Fruit fly (Drosophila melanogaster) whole organism, embryonic: Measurements from ENCODE around the gene CG10226.
A peak's percentile ranks its signal among the peaks of the same experiment; 100 is the strongest.

Experiments
- Atf-2 ChIP-seq: fragments of 200-800 bp; sonication (Bioruptor generic); optimal IDR thresholded peaks from 2 replicates; lab custom pipeline; 2016; ENCODE audit warnings: missing biosample characterization, missing genetic modification characterization
- Atf3 ChIP-seq: fragments of 200-800 bp; sonication (Bioruptor generic); optimal IDR thresholded peaks from 3 replicates; lab custom pipeline; 2016; ENCODE audit warnings: missing biosample characterization, missing genetic modification characterization
- BEAF-32 ChIP-seq: fragments of 200-800 bp; sonication (Bioruptor generic); optimal IDR thresholded peaks from 3 replicates; lab custom pipeline; 2017; ENCODE audit warnings: missing biosample characterization, missing genetic modification characterization, mild to moderate bottlenecking, moderate library complexity, missing genetic modification reagents
- Bgb ChIP-seq: fragments of 200-800 bp; sonication (Bioruptor generic); IDR thresholded peaks from 2 replicates; pipeline ENCODE4 v1.3.6; 2022; ENCODE audit warnings: missing biosample characterization, missing genetic modification characterization; ENCODE audit not compliant: partially characterized antibody
- CG11560 ChIP-seq: fragments of 200-800 bp; sonication (Bioruptor generic); IDR thresholded peaks from 3 replicates; pipeline ENCODE4 v1.3.6; 2022; ENCODE audit warnings: missing biosample characterization, missing genetic modification characterization
- CG11723 ChIP-seq: fragments of 200-800 bp; sonication (Bioruptor generic); optimal IDR thresholded peaks from 2 replicates; lab custom pipeline; 2017; ENCODE audit warnings: missing biosample characterization, mild to moderate bottlenecking, missing genetic modification characterization
- CG12236 ChIP-seq: fragments of 200-800 bp; sonication (Bioruptor generic); optimal IDR thresholded peaks from 2 replicates; lab custom pipeline; 2016; ENCODE audit warnings: missing biosample characterization, missing genetic modification characterization
- CG13287 ChIP-seq: fragments of 200-800 bp; sonication (Bioruptor generic); IDR thresholded peaks from 2 replicates; pipeline ENCODE4 v1.3.6; 2022; ENCODE audit warnings: missing biosample characterization, missing genetic modification characterization; ENCODE audit not compliant: partially characterized antibody
- CG13894 ChIP-seq: fragments of 200-800 bp; sonication (Bioruptor generic); optimal IDR thresholded peaks from 3 replicates; lab custom pipeline; 2018; ENCODE audit warnings: missing biosample characterization, mild to moderate bottlenecking, missing genetic modification characterization, moderate library complexity
- CG14050 ChIP-seq: fragments of 200-800 bp; sonication (Bioruptor generic); IDR thresholded peaks from 3 replicates; pipeline ENCODE4 v1.3.6; 2022; ENCODE audit warnings: missing biosample characterization, missing genetic modification characterization
- CG15269 ChIP-seq: fragments of 200-800 bp; sonication (Bioruptor generic); optimal IDR thresholded peaks from 2 replicates; lab custom pipeline; 2018; ENCODE audit warnings: missing biosample characterization, mild to moderate bottlenecking, missing genetic modification characterization, moderate library complexity
- CG16815 ChIP-seq: fragments of 200-800 bp; sonication (Bioruptor generic); optimal IDR thresholded peaks from 3 replicates; lab custom pipeline; 2017; ENCODE audit warnings: missing biosample characterization, mild to moderate bottlenecking, missing genetic modification characterization
- CG18764 ChIP-seq: fragments of 200-800 bp; sonication (Bioruptor generic); optimal IDR thresholded peaks from 3 replicates; lab custom pipeline; 2016; ENCODE audit warnings: missing biosample characterization, missing genetic modification characterization
- CG2889 ChIP-seq: fragments of 200-800 bp; sonication (Bioruptor generic); IDR thresholded peaks from 3 replicates; pipeline ENCODE4 v1.3.6; 2022; ENCODE audit warnings: missing biosample characterization, missing genetic modification characterization
- CG32767 ChIP-seq: fragments of 200-800 bp; sonication (Bioruptor generic); IDR thresholded peaks from 2 replicates; pipeline ENCODE4 v1.3.6; 2022; ENCODE audit warnings: missing biosample characterization, missing genetic modification characterization
- CG3407 ChIP-seq: fragments of 200-800 bp; sonication (Bioruptor generic); optimal IDR thresholded peaks from 2 replicates; lab custom pipeline; 2018; ENCODE audit warnings: missing biosample characterization, mild to moderate bottlenecking, missing genetic modification characterization
- CG4404 ChIP-seq: fragments of 200-800 bp; sonication (Bioruptor generic); IDR thresholded peaks from 2 replicates; pipeline ENCODE4 v1.3.6; 2022; ENCODE audit warnings: missing biosample characterization, missing genetic modification characterization
- CG4730 ChIP-seq: fragments of 200-800 bp; sonication (Bioruptor generic); IDR thresholded peaks from 2 replicates; pipeline ENCODE4 v1.3.6; 2022; ENCODE audit warnings: missing biosample characterization, missing genetic modification characterization
- CG6765 ChIP-seq: fragments of 200-800 bp; sonication (Bioruptor generic); optimal IDR thresholded peaks from 3 replicates; lab custom pipeline; 2017; ENCODE audit warnings: missing biosample characterization, mild to moderate bottlenecking, missing genetic modification characterization
- CG9215 ChIP-seq: fragments of 200-800 bp; sonication (Bioruptor generic); IDR thresholded peaks from 2 replicates; pipeline ENCODE4 v1.3.6; 2022; ENCODE audit warnings: missing biosample characterization, missing genetic modification characterization
- Doc2 ChIP-seq: fragments of 200-800 bp; sonication (Bioruptor generic); IDR thresholded peaks from 2 replicates; pipeline ENCODE4 v1.3.6; 2022; ENCODE audit warnings: missing biosample characterization, missing genetic modification characterization
- E2f1 ChIP-seq: fragments of 200-800 bp; sonication (Bioruptor generic); IDR thresholded peaks from 2 replicates; pipeline ENCODE4 v1.3.6; 2022; ENCODE audit warnings: missing biosample characterization, missing genetic modification characterization
- Eip74EF ChIP-seq, 2 experiments: fragments of 200-800 bp in 1 of 2; fragments of >200 bp in 1 of 2; sonication (Bioruptor generic) in 1 of 2; optimal IDR thresholded peaks; 2 replicates each; lab custom pipeline; 2017 to 2019; ENCODE audit warnings: missing biosample characterization in 2 of 2, missing genetic modification characterization in 2 of 2, mild to moderate bottlenecking in 1 of 2, moderate library complexity in 1 of 2
- Hmx ChIP-seq: fragments of 200-800 bp; sonication (Bioruptor generic); optimal IDR thresholded peaks from 2 replicates; lab custom pipeline; 2016; ENCODE audit warnings: missing biosample characterization, missing genetic modification characterization
- Lhr ChIP-seq: fragments of 200-800 bp; sonication (Bioruptor generic); optimal IDR thresholded peaks from 3 replicates; lab custom pipeline; 2017; ENCODE audit warnings: mild to moderate bottlenecking, missing biosample characterization, missing genetic modification reagents, missing genetic modification characterization
- MBD-R2 ChIP-seq: fragments of 200-800 bp; sonication (Bioruptor generic); IDR thresholded peaks from 2 replicates; pipeline ENCODE4 v1.3.6; 2022; ENCODE audit warnings: missing biosample characterization, missing genetic modification characterization
- Max ChIP-seq: fragments of 200-800 bp; sonication (Bioruptor generic); optimal IDR thresholded peaks from 2 replicates; lab custom pipeline; 2016; ENCODE audit warnings: missing biosample characterization, mild to moderate bottlenecking, missing genetic modification characterization
- Med ChIP-seq: fragments of 200-800 bp; sonication (Bioruptor generic); peaks from one replicate; lab custom pipeline; 2016; ENCODE audit warnings: missing biosample characterization, missing genetic modification characterization, mild to moderate bottlenecking, inconsistent platforms, moderate library complexity
- Neu2 ChIP-seq: fragments of 200-800 bp; sonication (Bioruptor generic); optimal IDR thresholded peaks from 3 replicates; lab custom pipeline; 2016; ENCODE audit warnings: missing biosample characterization, missing genetic modification characterization, borderline replicate concordance
- Oli ChIP-seq: fragments of 200-800 bp; sonication (Bioruptor generic); optimal IDR thresholded peaks from 2 replicates; lab custom pipeline; 2018; ENCODE audit warnings: missing biosample characterization, mild to moderate bottlenecking, missing genetic modification characterization, moderate library complexity
- PHDP ChIP-seq: fragments of 200-800 bp; sonication (Bioruptor generic); optimal IDR thresholded peaks from 3 replicates; lab custom pipeline; 2018; ENCODE audit warnings: missing biosample characterization, mild to moderate bottlenecking, missing genetic modification characterization, moderate library complexity
- Ravus ChIP-seq: fragments of 200-800 bp; sonication (Bioruptor generic); IDR thresholded peaks from 2 replicates; pipeline ENCODE4 v1.3.6; 2022; ENCODE audit warnings: missing biosample characterization, missing genetic modification characterization
- aop ChIP-seq: fragments of 200-800 bp; sonication (Bioruptor generic); IDR thresholded peaks from 2 replicates; pipeline ENCODE4 v1.3.6; 2022; ENCODE audit warnings: missing biosample characterization, missing genetic modification characterization
- bowl ChIP-seq: fragments of 200-800 bp; sonication (Bioruptor generic); IDR thresholded peaks from 2 replicates; pipeline ENCODE4 v1.3.6; 2022; ENCODE audit warnings: missing biosample characterization, missing genetic modification characterization
- da ChIP-seq: fragments of 200-800 bp; sonication (Bioruptor generic); optimal IDR thresholded peaks from 2 replicates; lab custom pipeline; 2016; ENCODE audit warnings: missing biosample characterization, missing genetic modification characterization
- dan ChIP-seq: fragments of 200-800 bp; sonication (Bioruptor generic); IDR thresholded peaks from 2 replicates; pipeline ENCODE4 v1.3.6; 2022; ENCODE audit warnings: missing biosample characterization, missing genetic modification characterization
- disco-r ChIP-seq: fragments of 200-800 bp; sonication (Bioruptor generic); optimal IDR thresholded peaks from 2 replicates; lab custom pipeline; 2016; ENCODE audit warnings: missing biosample characterization, missing genetic modification characterization
- emc ChIP-seq: fragments of 200-800 bp; sonication (Bioruptor generic); optimal IDR thresholded peaks from 2 replicates; lab custom pipeline; 2016; ENCODE audit warnings: missing biosample characterization, missing genetic modification characterization
- gsb-n ChIP-seq: fragments of 200-800 bp; sonication (Bioruptor generic); optimal IDR thresholded peaks from 3 replicates; lab custom pipeline; 2018; ENCODE audit warnings: missing biosample characterization, mild to moderate bottlenecking, missing genetic modification characterization
- ind ChIP-seq: fragments of 200-800 bp; sonication (Bioruptor generic); optimal IDR thresholded peaks from 3 replicates; lab custom pipeline; 2016; ENCODE audit warnings: missing biosample characterization, missing genetic modification characterization
- kay ChIP-seq: fragments of 200-800 bp; sonication (Bioruptor generic); optimal IDR thresholded peaks from 2 replicates; lab custom pipeline; 2016; ENCODE audit warnings: missing biosample characterization, missing genetic modification characterization
- lov ChIP-seq, 2 experiments: fragments of 200-800 bp in 1 of 2; fragments of >200 bp in 1 of 2; sonication (Bioruptor generic) in 1 of 2; IDR thresholded peaks in 1 of 2; optimal IDR thresholded peaks in 1 of 2; 2 replicates in 1 of 2; 3 replicates in 1 of 2; pipeline versions ENCODE4 v1.3.6 to Lab custom; 2017 to 2022; ENCODE audit warnings: missing biosample characterization in 1 of 2, missing genetic modification characterization in 1 of 2
- nmo ChIP-seq: fragments of 200-800 bp; sonication (Bioruptor generic); optimal IDR thresholded peaks from 2 replicates; lab custom pipeline; 2018; ENCODE audit warnings: missing biosample characterization, mild to moderate bottlenecking, missing genetic modification characterization, moderate library complexity
- pfk ChIP-seq: fragments of 200-800 bp; sonication (Bioruptor generic); optimal IDR thresholded peaks from 2 replicates; lab custom pipeline; 2018; ENCODE audit warnings: missing biosample characterization, mild to moderate bottlenecking, missing genetic modification characterization, moderate library complexity
- run ChIP-seq: fragments of 200-800 bp; sonication (Bioruptor generic); optimal IDR thresholded peaks from 3 replicates; lab custom pipeline; 2018; ENCODE audit warnings: missing biosample characterization, mild to moderate bottlenecking, missing genetic modification characterization
- salm ChIP-seq: fragments of 200-800 bp; sonication (Bioruptor generic); optimal IDR thresholded peaks from 2 replicates; lab custom pipeline; 2018; ENCODE audit warnings: missing biosample characterization, mild to moderate bottlenecking, missing genetic modification characterization
- stwl ChIP-seq: fragments of 200-800 bp; sonication (Bioruptor generic); optimal IDR thresholded peaks from 3 replicates; lab custom pipeline; 2018; ENCODE audit warnings: missing biosample characterization, mild to moderate bottlenecking, missing genetic modification characterization, moderate library complexity
- tin ChIP-seq: fragments of 200-800 bp; sonication (Bioruptor generic); optimal IDR thresholded peaks from 3 replicates; lab custom pipeline; 2016; ENCODE audit warnings: missing biosample characterization, missing genetic modification characterization
- twi ChIP-seq: fragments of 200-800 bp; optimal IDR thresholded peaks from 2 replicates; lab custom pipeline; 2019; ENCODE audit warnings: missing biosample characterization, mild to moderate bottlenecking, missing genetic modification characterization, moderate library complexity
- wor ChIP-seq: fragments of 200-800 bp; sonication (Bioruptor generic); IDR thresholded peaks from 2 replicates; pipeline ENCODE4 v1.3.6; 2022; ENCODE audit warnings: missing biosample characterization, missing genetic modification characterization
- zf30C ChIP-seq: fragments of 200-800 bp; sonication (Bioruptor generic); optimal IDR thresholded peaks from 3 replicates; lab custom pipeline; 2018; ENCODE audit warnings: missing biosample characterization, mild to moderate bottlenecking, missing genetic modification characterization

The CG10226 gene

DNA sequence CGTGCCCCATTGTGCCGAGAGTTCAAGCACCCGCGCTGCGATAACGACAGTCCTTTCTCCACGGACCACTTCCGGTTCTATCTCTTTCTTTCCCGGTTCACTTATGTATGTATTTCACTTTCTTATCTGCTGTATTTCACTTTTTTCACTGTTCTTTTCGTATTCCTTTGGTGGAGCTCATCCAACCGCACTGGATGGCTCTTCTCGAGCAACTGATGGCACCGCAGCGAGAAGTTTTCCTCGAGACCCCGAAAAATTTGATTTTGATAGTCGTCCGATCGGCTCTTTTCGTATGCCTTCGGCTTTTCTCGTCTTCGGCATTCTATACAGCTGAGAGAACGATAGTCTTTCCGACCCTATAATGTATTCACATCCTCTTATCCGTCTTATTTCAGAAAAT, 22.1 kb downstream of the CG10226 start, which contains the start of gene LanA:
Gene LanA, minus strand, starts transcription at position 217 of the 400 bp plus-strand sequence.
- no peak for TF ChIP-seq CG15269 (tag; lab: Kevin White, UChicago)
- no peak for TF ChIP-seq bowl (GFP tag; lab: Robert Waterston, UW)
- TF ChIP-seq da (GFP tag; lab: Kevin White, UChicago): no peak
- no peak for TF ChIP-seq CG3407 (GFP tag; lab: Kevin White, UChicago)
- TF ChIP-seq CG12236 (GFP tag; lab: Kevin White, UChicago): no peak
- TF ChIP-seq Max (GFP tag; lab: Kevin White, UChicago): no peak
- TF ChIP-seq wor (GFP tag; lab: Robert Waterston, UW): no peak
- TF ChIP-seq CG6765: no peak
- no peak for TF ChIP-seq Lhr
- no peak for TF ChIP-seq CG9215 (GFP tag; lab: Robert Waterston, UW)
- no peak for TF ChIP-seq CG11560 (tag; lab: Robert Waterston, UW)
- no peak for TF ChIP-seq emc
- TF ChIP-seq nmo (GFP tag; lab: Kevin White, UChicago): no peak
- TF ChIP-seq Hmx (GFP tag; lab: Kevin White, UChicago): no peak
- no peak for TF ChIP-seq run
- no peak for TF ChIP-seq PHDP (tag; lab: Kevin White, UChicago)
- TF ChIP-seq Neu2 (GFP tag; lab: Kevin White, UChicago): no peak
- no peak for TF ChIP-seq CG14050 (GFP tag; lab: Robert Waterston, UW)
- no peak for TF ChIP-seq kay (GFP tag; lab: Kevin White, UChicago)
- TF ChIP-seq CG32767 (GFP tag; lab: Robert Waterston, UW): 0 out of 2 replicates have a peak, but pooled peaks have one; percentile 8
- TF ChIP-seq stwl (tag; lab: Kevin White, UChicago): peak; percentile 7
- no peak for TF ChIP-seq CG4730 (GFP tag; lab: Robert Waterston, UW)
- TF ChIP-seq CG4404: no peak
- no peak for TF ChIP-seq dan (GFP tag; lab: Robert Waterston, UW)
- no peak for TF ChIP-seq Atf3
- no peak for TF ChIP-seq twi (tag; lab: Kevin White, UChicago)
- TF ChIP-seq aop (GFP tag; lab: Robert Waterston, UW): peak; percentile 76; the same call in 1 of the 2 replicates
- no peak for TF ChIP-seq CG16815 (GFP tag; lab: Kevin White, UChicago)
- no peak for TF ChIP-seq tin (GFP tag; lab: Kevin White, UChicago)
- TF ChIP-seq MBD-R2 (GFP tag; lab: Robert Waterston, UW): no peak
- TF ChIP-seq CG18764 (GFP tag; lab: Kevin White, UChicago): no peak
- peak; percentile 87 for TF ChIP-seq Med (GFP tag; lab: Kevin White, UChicago)
- no peak for TF ChIP-seq disco-r
- peak; percentile 7 for TF ChIP-seq gsb-n (tag; lab: Kevin White, UChicago)
- peak; percentile 44; the same call in 1 of the 2 replicates for TF ChIP-seq Bgb
- no peak for TF ChIP-seq Atf-2 (GFP tag; lab: Kevin White, UChicago)
- no peak for TF ChIP-seq Eip74EF (GFP tag; optimal IDR thresholded peaks at IDR 0.05; lab: Kevin White, UChicago)
- no peak for TF ChIP-seq CG2889 (GFP tag; lab: Robert Waterston, UW)
- TF ChIP-seq E2f1 (GFP tag; lab: Robert Waterston, UW): peak; percentile 46
- peak; percentile 36 for TF ChIP-seq salm (tag; lab: Kevin White, UChicago)
- no peak for TF ChIP-seq ind (GFP tag; lab: Kevin White, UChicago)
- TF ChIP-seq lov (optimal IDR thresholded peaks at IDR 0.05; lab: Kevin White, UChicago): no peak
- TF ChIP-seq lov (GFP tag; IDR thresholded peaks at IDR 0.05; lab: Robert Waterston, UW): no peak
- no peak for TF ChIP-seq Doc2
- no peak for TF ChIP-seq zf30C
- no peak for TF ChIP-seq CG11723
- TF ChIP-seq Oli: no peak
- TF ChIP-seq pfk (GFP tag; lab: Kevin White, UChicago): peak; percentile 76
- no peak for TF ChIP-seq BEAF-32 (GFP tag; lab: Kevin White, UChicago)
- TF ChIP-seq Ravus: no peak
- no peak; the same call in 1 of the 2 replicates for TF ChIP-seq CG13287 (GFP tag; lab: Robert Waterston, UW)
- TF ChIP-seq CG13894 (tag; lab: Kevin White, UChicago): no peak
